Worm (Caenorhabditis elegans) whole organism, L1 larva: ENCODE results near the gene pptr-1.

Source experiments
- C04F5.9 ChIP-seq: sonication (generic microtip); optimal IDR thresholded peaks from 2 replicates; lab custom pipeline; 2016; ENCODE audit warnings: missing genetic modification characterization, missing compliant biosample characterization
- C16A3.4 ChIP-seq: fragments of 150-350 bp; optimal IDR thresholded peaks from 2 replicates; lab custom pipeline; 2014; ENCODE audit warnings: missing biosample characterization, missing genetic modification characterization
- Y116A8C.19 ChIP-seq: sonication (generic microtip); optimal IDR thresholded peaks from 2 replicates; lab custom pipeline; 2016; ENCODE audit warnings: missing compliant biosample characterization, missing genetic modification characterization, borderline replicate concordance
- aly-2 ChIP-seq: fragments of 150-350 bp; optimal IDR thresholded peaks from 2 replicates; lab custom pipeline; 2014; ENCODE audit warnings: missing biosample characterization, missing genetic modification characterization
- blmp-1 ChIP-seq: fragments of 150-350 bp; optimal IDR thresholded peaks from 2 replicates; lab custom pipeline; 2014; ENCODE audit warnings: missing biosample characterization, missing genetic modification characterization
- ceh-8 ChIP-seq: fragments of 200-800 bp; sonication (Bioruptor generic); optimal IDR thresholded peaks from 2 replicates; lab custom pipeline; 2018; ENCODE audit warnings: mild to moderate bottlenecking, missing genetic modification characterization, moderate library complexity, missing compliant biosample characterization
- ceh-88 ChIP-seq: fragments of 200-800 bp; sonication (Bioruptor generic); IDR thresholded peaks from 2 replicates; pipeline ENCODE4 v1.3.6; 2022; ENCODE audit warnings: missing genetic modification characterization, missing compliant biosample characterization
- dpl-1 ChIP-seq, 3 experiments: fragments of 150-350 bp in 2 of 3; sonication (generic microtip) in 1 of 3; optimal IDR thresholded peaks; 2 replicates each; lab custom pipeline; 2014 to 2017; ENCODE audit warnings: missing biosample characterization in 3 of 3, missing genetic modification characterization in 3 of 3, missing genetic modification reagents in 3 of 3
- dsc-1 ChIP-seq: sonication (generic microtip); optimal IDR thresholded peaks from 2 replicates; lab custom pipeline; 2016; ENCODE audit warnings: mild to moderate bottlenecking, missing genetic modification characterization, missing compliant biosample characterization
- efl-1 ChIP-seq, 4 experiments: fragments of 150-350 bp; optimal IDR thresholded peaks in 3 of 4; peaks in 1 of 4; 1 replicate in 1 of 4; 2 replicates in 3 of 4; lab custom pipeline; 2014; ENCODE audit warnings: missing biosample characterization in 2 of 4, missing genetic modification characterization in 2 of 4, missing genetic modification reagents in 2 of 4
- efl-3 ChIP-seq: fragments of 200-800 bp; sonication (Bioruptor generic); optimal IDR thresholded peaks from 2 replicates; lab custom pipeline; 2018; ENCODE audit warnings: mild to moderate bottlenecking, missing genetic modification characterization, missing compliant biosample characterization
- egl-13 ChIP-seq: sonication (generic microtip); optimal IDR thresholded peaks from 2 replicates; lab custom pipeline; 2016; ENCODE audit warnings: missing genotype, missing genetic modification reagents, missing genetic modification characterization, missing compliant biosample characterization
- elt-2 ChIP-seq: sonication (generic microtip); optimal IDR thresholded peaks from 2 replicates; lab custom pipeline; 2016; ENCODE audit warnings: missing genetic modification characterization, mild to moderate bottlenecking, inconsistent platforms, missing compliant biosample characterization, missing genetic modification reagents
- elt-3 ChIP-seq, 6 experiments: fragments of 150-350 bp in 1 of 6; sonication (generic microtip); optimal IDR thresholded peaks; 2 replicates each; lab custom pipeline; 2017 to 2018; ENCODE audit warnings: missing biosample characterization in 6 of 6, missing genetic modification characterization in 6 of 6, inconsistent platforms in 1 of 6
- ets-5 ChIP-seq: fragments of 200-800 bp; sonication (Bioruptor generic); IDR thresholded peaks from 2 replicates; pipeline ENCODE4 v1.3.6; 2022; ENCODE audit warnings: missing genetic modification characterization, missing compliant biosample characterization
- fkh-8 ChIP-seq: sonication (generic microtip); optimal IDR thresholded peaks from 2 replicates; lab custom pipeline; 2016; ENCODE audit warnings: mild to moderate bottlenecking, missing genetic modification characterization, missing compliant biosample characterization
- hlh-17 ChIP-seq: fragments of 200-800 bp; sonication (Bioruptor generic); optimal IDR thresholded peaks from 2 replicates; lab custom pipeline; 2018; ENCODE audit warnings: missing genetic modification characterization, mild to moderate bottlenecking, missing compliant biosample characterization, moderate library complexity, borderline replicate concordance
- hlh-4 ChIP-seq: sonication (generic microtip); optimal IDR thresholded peaks from 2 replicates; lab custom pipeline; 2016; ENCODE audit warnings: mild to moderate bottlenecking, missing genetic modification characterization, missing compliant biosample characterization
- hpl-2 ChIP-seq: fragments of 150-350 bp; optimal IDR thresholded peaks from 2 replicates; lab custom pipeline; 2014; ENCODE audit warnings: missing biosample characterization, missing genetic modification reagents, missing genetic modification characterization
- isw-1 ChIP-seq: fragments of 200-800 bp; sonication (Bioruptor generic); IDR thresholded peaks from 2 replicates; pipeline ENCODE4 v1.3.6; 2022; ENCODE audit warnings: missing genetic modification characterization, missing compliant biosample characterization
- jun-1 ChIP-seq: fragments of 150-350 bp; optimal IDR thresholded peaks from 2 replicates; lab custom pipeline; 2014; ENCODE audit warnings: missing biosample characterization, missing genetic modification reagents, missing genetic modification characterization
- lin-14 ChIP-seq: fragments of 200-800 bp; sonication (Bioruptor generic); optimal IDR thresholded peaks from 2 replicates; lab custom pipeline; 2018; ENCODE audit warnings: mild to moderate bottlenecking, missing genetic modification characterization, moderate library complexity, missing compliant biosample characterization
- lin-15B ChIP-seq: fragments of 150-350 bp; sonication (generic microtip); optimal IDR thresholded peaks from 3 replicates; lab custom pipeline; 2014; ENCODE audit warnings: missing biosample characterization, missing genetic modification characterization
- lsy-2 ChIP-seq, 2 experiments: fragments of 150-350 bp; optimal IDR thresholded peaks; 2 replicates each; lab custom pipeline; 2014; ENCODE audit warnings: missing biosample characterization in 2 of 2, missing genetic modification characterization in 2 of 2
- mab-9 ChIP-seq: fragments of 200-800 bp; sonication (Bioruptor generic); IDR thresholded peaks from 2 replicates; pipeline ENCODE4 v1.3.6; 2022; ENCODE audit warnings: missing genetic modification reagents, missing genetic modification characterization, missing compliant biosample characterization
- mdl-1 ChIP-seq, 2 experiments: fragments of 150-350 bp; optimal IDR thresholded peaks; 2 replicates each; lab custom pipeline; 2014 to 2017; ENCODE audit warnings: missing biosample characterization in 2 of 2, missing genetic modification characterization in 2 of 2, inconsistent platforms in 1 of 2
- mef-2 ChIP-seq: fragments of 150-350 bp; optimal IDR thresholded peaks from 2 replicates; lab custom pipeline; 2014; ENCODE audit warnings: missing biosample characterization, missing genetic modification characterization
- nhr-11 ChIP-seq: fragments of 150-350 bp; optimal IDR thresholded peaks from 2 replicates; lab custom pipeline; 2014; ENCODE audit warnings: missing biosample characterization, missing genetic modification characterization
- nhr-19 ChIP-seq: fragments of 200-800 bp; sonication (Bioruptor generic); conservative IDR thresholded peaks from 2 replicates; pipeline ENCODE4 v1.3.6; 2022; ENCODE audit warnings: missing genetic modification characterization, missing compliant biosample characterization
- nhr-28 ChIP-seq: fragments of 150-350 bp; optimal IDR thresholded peaks from 2 replicates; lab custom pipeline; 2014; ENCODE audit warnings: missing biosample characterization, missing genetic modification characterization
- nhr-71 ChIP-seq: sonication (generic microtip); optimal IDR thresholded peaks from 2 replicates; lab custom pipeline; 2016; ENCODE audit warnings: mild to moderate bottlenecking, missing genetic modification characterization, moderate library complexity, missing compliant biosample characterization
- nhr-76 ChIP-seq: sonication (generic microtip); optimal IDR thresholded peaks from 2 replicates; lab custom pipeline; 2017; ENCODE audit warnings: missing biosample characterization, missing genetic modification characterization
- nhr-77 ChIP-seq: fragments of 150-350 bp; optimal IDR thresholded peaks from 2 replicates; lab custom pipeline; 2014; ENCODE audit warnings: missing biosample characterization, missing genetic modification characterization
- nhr-84 ChIP-seq: sonication (generic microtip); optimal IDR thresholded peaks from 2 replicates; lab custom pipeline; 2017; ENCODE audit warnings: missing biosample characterization, missing genetic modification characterization
- nhr-85 ChIP-seq: sonication (generic microtip); peaks from one replicate; lab custom pipeline; 2016; ENCODE audit warnings: missing genetic modification characterization, inconsistent platforms, missing compliant biosample characterization
- nhr-90 ChIP-seq: sonication (generic microtip); optimal IDR thresholded peaks from 2 replicates; lab custom pipeline; 2016; ENCODE audit warnings: mild to moderate bottlenecking, missing genetic modification characterization, missing compliant biosample characterization; ENCODE audit not compliant: poor library complexity
- pag-3 ChIP-seq: sonication (generic microtip); optimal IDR thresholded peaks from 2 replicates; lab custom pipeline; 2017; ENCODE audit warnings: missing genetic modification characterization, mild to moderate bottlenecking, missing compliant biosample characterization, antibody characterized with exemption, borderline replicate concordance; ENCODE audit not compliant: insufficient read depth
- pax-3 ChIP-seq: fragments of 200-800 bp; sonication (Bioruptor generic); optimal IDR thresholded peaks from 2 replicates; lab custom pipeline; 2018; ENCODE audit warnings: mild to moderate bottlenecking, missing genetic modification characterization, moderate library complexity, missing compliant biosample characterization
- pqm-1 ChIP-seq: sonication (generic microtip); optimal IDR thresholded peaks from 3 replicates; lab custom pipeline; 2017; ENCODE audit warnings: missing biosample characterization, missing genetic modification characterization
- rnt-1 ChIP-seq: sonication (generic microtip); optimal IDR thresholded peaks from 2 replicates; lab custom pipeline; 2016; ENCODE audit warnings: mild to moderate bottlenecking, missing genetic modification characterization, moderate library complexity, missing compliant biosample characterization
- skn-1 ChIP-seq: fragments of 150-350 bp; optimal IDR thresholded peaks from 2 replicates; lab custom pipeline; 2014; ENCODE audit warnings: missing biosample characterization, missing genetic modification characterization
- snu-23 ChIP-seq: sonication (generic microtip); optimal IDR thresholded peaks from 2 replicates; lab custom pipeline; 2016; ENCODE audit warnings: missing genetic modification characterization, missing compliant biosample characterization
- sptf-1 ChIP-seq: fragments of 150-350 bp; optimal IDR thresholded peaks from 2 replicates; lab custom pipeline; 2014; ENCODE audit warnings: missing biosample characterization, missing genetic modification characterization
- tbx-2 ChIP-seq: sonication (generic microtip); optimal IDR thresholded peaks from 2 replicates; lab custom pipeline; 2016; ENCODE audit warnings: missing genetic modification characterization, missing compliant biosample characterization
- unc-130 ChIP-seq: fragments of 150-350 bp; optimal IDR thresholded peaks from 2 replicates; lab custom pipeline; 2017; ENCODE audit warnings: missing biosample characterization, missing genetic modification characterization, inconsistent platforms
- unc-30 ChIP-seq: sonication (generic microtip); optimal IDR thresholded peaks from 2 replicates; lab custom pipeline; 2017; ENCODE audit warnings: missing biosample characterization, missing genetic modification characterization
- unc-62 ChIP-seq: fragments of 150-350 bp; optimal IDR thresholded peaks from 2 replicates; lab custom pipeline; 2014; ENCODE audit warnings: missing biosample characterization, missing genetic modification reagents, missing genetic modification characterization
- unc-98 ChIP-seq: fragments of 200-800 bp; sonication (Bioruptor generic); IDR thresholded peaks from 2 replicates; pipeline ENCODE4 v1.3.6; 2022; ENCODE audit warnings: missing genetic modification characterization, missing compliant biosample characterization
- vab-15 ChIP-seq: sonication (generic microtip); optimal IDR thresholded peaks from 2 replicates; lab custom pipeline; 2017; ENCODE audit warnings: missing genotype, mild to moderate bottlenecking, missing genetic modification characterization, missing compliant biosample characterization
- xbp-1 ChIP-seq: sonication (generic microtip); optimal IDR thresholded peaks from 2 replicates; lab custom pipeline; 2016; ENCODE audit warnings: missing genetic modification characterization, missing compliant biosample characterization
- ztf-11 ChIP-seq, 2 experiments: sonication (generic microtip); optimal IDR thresholded peaks; 2 replicates each; lab custom pipeline; 2016 to 2017; ENCODE audit warnings: missing genetic modification characterization in 2 of 2, missing biosample characterization in 1 of 2, missing compliant biosample characterization in 1 of 2
- ztf-4 ChIP-seq: fragments of 150-350 bp; optimal IDR thresholded peaks from 2 replicates; lab custom pipeline; 2014; ENCODE audit warnings: missing biosample characterization, missing genetic modification characterization

The pptr-1 gene

ce11 chrV:16370039-16370438, 12.7 kb downstream of the pptr-1 start (continued):
- peak; percentile 3 for TF ChIP-seq blmp-1 (tag; lab: Kevin White, UChicago)
- no peak for TF ChIP-seq mef-2 (tag; lab: Kevin White, UChicago)
- peak; percentile 81 for TF ChIP-seq snu-23
- TF ChIP-seq hlh-17 (GFP tag; lab: Kevin White, UChicago), result no peak
- no peak for TF ChIP-seq unc-98 (GFP tag; lab: Robert Waterston, UW)
- TF ChIP-seq pax-3 (tag; lab: Kevin White, UChicago), result no peak
- no peak for TF ChIP-seq nhr-11
- no peak for TF ChIP-seq pag-3 (tag; lab: Kevin White, UChicago)
- no peak for TF ChIP-seq sptf-1 (tag; lab: Kevin White, UChicago)
- TF ChIP-seq efl-1 (optimal IDR thresholded peaks at IDR 0.05; lab: Kevin White, UChicago), result peak; percentile 62 to 66
- TF ChIP-seq efl-1 (GFP tag; optimal IDR thresholded peaks at IDR 0.05 in 1 of 2; lab: Kevin White, UChicago), result peak; percentile 48 to 92
- no peak for TF ChIP-seq lin-15B (tag; lab: Kevin White, UChicago)
- peak; percentile 18 to 55 (median 47) for TF ChIP-seq dpl-1 (GFP tag; optimal IDR thresholded peaks at IDR 0.05; lab: Kevin White, UChicago)
- TF ChIP-seq unc-30 (tag; lab: Kevin White, UChicago), result no peak
- TF ChIP-seq jun-1, result peak; percentile 10
- TF ChIP-seq ztf-4 (tag; lab: Kevin White, UChicago), result no peak
- no peak for TF ChIP-seq ets-5 (GFP tag; lab: Robert Waterston, UW)
- no peak for TF ChIP-seq pqm-1
- no peak for TF ChIP-seq nhr-76 (tag; lab: Kevin White, UChicago)
- TF ChIP-seq ceh-8 (GFP tag; lab: Kevin White, UChicago), result peak; percentile 34
- TF ChIP-seq egl-13 (tag; lab: Kevin White, UChicago), result peak; percentile 42
- no peak for TF ChIP-seq hpl-2 (GFP tag; lab: Kevin White, UChicago)
- TF ChIP-seq xbp-1, result peak; percentile 47
- peak; percentile 20 for TF ChIP-seq C04F5.9 (tag; lab: Kevin White, UChicago)
- peak; percentile 82 for TF ChIP-seq nhr-71 (tag; lab: Kevin White, UChicago)
- TF ChIP-seq lin-14, result no peak
- no peak for TF ChIP-seq vab-15 (tag; lab: Kevin White, UChicago)
- peak; percentile 44 to 45 for TF ChIP-seq lsy-2 (tag; optimal IDR thresholded peaks at IDR 0.05; lab: Kevin White, UChicago)
- peak; percentile 7; the same call in 1 of the 2 replicates for TF ChIP-seq isw-1 (GFP tag; lab: Robert Waterston, UW)
- TF ChIP-seq efl-3, result no peak
- TF ChIP-seq dsc-1 (tag; lab: Kevin White, UChicago), result peak; percentile 70
- peak in 1 of 2 experiments; percentile 63 for TF ChIP-seq mdl-1 (tag; optimal IDR thresholded peaks at IDR 0.05; lab: Kevin White, UChicago)
- TF ChIP-seq ceh-88 (GFP tag; lab: Robert Waterston, UW), result no peak
- peak in 1 of 6 experiments; percentile 32 for TF ChIP-seq elt-3 (tag; optimal IDR thresholded peaks at IDR 0.05; lab: Kevin White, UChicago)
- no peak for TF ChIP-seq mab-9 (GFP tag; lab: Robert Waterston, UW)
- peak; percentile 75 for TF ChIP-seq nhr-19 (GFP tag; lab: Robert Waterston, UW)
- TF ChIP-seq elt-2 (tag; lab: Kevin White, UChicago), result peak; percentile 53
- peak; percentile 49 for TF ChIP-seq nhr-85
- TF ChIP-seq nhr-84 (tag; lab: Kevin White, UChicago), result no peak
- TF ChIP-seq fkh-8 (tag; lab: Kevin White, UChicago), result peak; percentile 17
- peak; percentile 22 for TF ChIP-seq aly-2
- TF ChIP-seq nhr-90, result peak; percentile 88
- no peak for TF ChIP-seq hlh-4
- peak in 1 of 2 experiments; percentile 50 for TF ChIP-seq ztf-11 (tag; optimal IDR thresholded peaks at IDR 0.05; lab: Kevin White, UChicago)
- peak; percentile 37 for TF ChIP-seq nhr-77 (tag; lab: Kevin White, UChicago)
- TF ChIP-seq Y116A8C.19, result no peak
- no peak for TF ChIP-seq unc-62 (GFP tag; lab: Kevin White, UChicago)
- TF ChIP-seq nhr-28 (tag; lab: Kevin White, UChicago), result no peak
- peak; percentile 63 for TF ChIP-seq skn-1 (tag; lab: Kevin White, UChicago)
- peak; percentile 74 for TF ChIP-seq C16A3.4 (tag; lab: Kevin White, UChicago)
- TF ChIP-seq rnt-1 (tag; lab: Kevin White, UChicago), result peak; percentile 88
- TF ChIP-seq tbx-2, result peak; percentile 74
- peak; percentile 53 for TF ChIP-seq unc-130 (tag; lab: Kevin White, UChicago)
